Worm (Caenorhabditis elegans) whole organism, mixed stage, embryonic: ENCODE results near the gene Y32H12A.8.

Experiments
- M03D4.4 ChIP-seq: sonication (generic microtip); optimal IDR thresholded peaks from 2 replicates; lab custom pipeline; 2017; ENCODE audit warnings: mild to moderate bottlenecking, missing genetic modification characterization, missing compliant biosample characterization
- blmp-1 ChIP-seq: fragments of 150-350 bp; optimal IDR thresholded peaks from 2 replicates; lab custom pipeline; 2014; ENCODE audit warnings: missing biosample characterization, missing genetic modification characterization
- ceh-39 ChIP-seq: fragments of 150-350 bp; optimal IDR thresholded peaks from 2 replicates; lab custom pipeline; 2014; ENCODE audit warnings: missing biosample characterization, missing genetic modification characterization
- ceh-43 ChIP-seq: fragments of 200-800 bp; sonication (Bioruptor generic); optimal IDR thresholded peaks from 2 replicates; lab custom pipeline; 2018; ENCODE audit warnings: mild to moderate bottlenecking, missing genetic modification characterization, moderate library complexity, missing compliant biosample characterization
- ceh-83 ChIP-seq: fragments of 200-800 bp; sonication (Bioruptor generic); optimal IDR thresholded peaks from 2 replicates; lab custom pipeline; 2018; ENCODE audit warnings: mild to moderate bottlenecking, missing genetic modification characterization, missing compliant biosample characterization
- ces-1 ChIP-seq: fragments of 150-350 bp; optimal IDR thresholded peaks from 2 replicates; lab custom pipeline; 2014; ENCODE audit warnings: missing biosample characterization, missing genetic modification reagents, missing genetic modification characterization
- cnd-1 ChIP-seq: fragments of 200-800 bp; sonication (Bioruptor generic); optimal IDR thresholded peaks from 2 replicates; lab custom pipeline; 2018; ENCODE audit warnings: mild to moderate bottlenecking, missing genetic modification characterization, missing compliant biosample characterization
- elt-1 ChIP-seq: sonication (generic microtip); optimal IDR thresholded peaks from 2 replicates; lab custom pipeline; 2017; ENCODE audit warnings: missing genetic modification characterization, mild to moderate bottlenecking, missing compliant biosample characterization, antibody characterized with exemption, moderate library complexity, borderline replicate concordance; ENCODE audit not compliant: insufficient read depth
- hlh-1 ChIP-seq: fragments of 150-350 bp; optimal IDR thresholded peaks from 2 replicates; lab custom pipeline; 2014; ENCODE audit warnings: missing biosample characterization, missing genetic modification reagents, missing genetic modification characterization
- lin-13 ChIP-seq: fragments of 150-350 bp; optimal IDR thresholded peaks from 2 replicates; lab custom pipeline; 2014; ENCODE audit warnings: missing biosample characterization, missing genetic modification characterization
- lin-32 ChIP-seq: fragments of 200-800 bp; sonication (Bioruptor generic); optimal IDR thresholded peaks from 2 replicates; lab custom pipeline; 2018; ENCODE audit warnings: mild to moderate bottlenecking, missing genetic modification characterization, missing compliant biosample characterization
- lsy-2 ChIP-seq: fragments of 150-350 bp; optimal IDR thresholded peaks from 2 replicates; lab custom pipeline; 2014; ENCODE audit warnings: missing biosample characterization, missing genetic modification characterization
- mab-5 ChIP-seq: fragments of 150-350 bp; optimal IDR thresholded peaks from 2 replicates; lab custom pipeline; 2014; ENCODE audit warnings: missing biosample characterization, missing genetic modification characterization
- mls-2 ChIP-seq: sonication (generic microtip); optimal IDR thresholded peaks from 2 replicates; lab custom pipeline; 2016; ENCODE audit warnings: mild to moderate bottlenecking, missing genetic modification characterization, moderate library complexity, missing compliant biosample characterization
- nhr-2 ChIP-seq: fragments of 150-350 bp; optimal IDR thresholded peaks from 2 replicates; lab custom pipeline; 2014; ENCODE audit warnings: missing biosample characterization, missing genetic modification characterization
- nhr-237 ChIP-seq: fragments of 150-350 bp; optimal IDR thresholded peaks from 2 replicates; lab custom pipeline; 2014; ENCODE audit warnings: missing biosample characterization, missing genetic modification characterization
- nhr-28 ChIP-seq: fragments of 150-350 bp; optimal IDR thresholded peaks from 2 replicates; lab custom pipeline; 2014; ENCODE audit warnings: missing biosample characterization, missing genetic modification characterization
- nhr-76 ChIP-seq: sonication (generic microtip); optimal IDR thresholded peaks from 2 replicates; lab custom pipeline; 2017; ENCODE audit warnings: missing biosample characterization, missing genetic modification characterization
- pha-4 ChIP-seq: fragments of 150-350 bp; optimal IDR thresholded peaks from 2 replicates; lab custom pipeline; 2018; ENCODE audit warnings: missing biosample characterization, missing genetic modification reagents, missing genetic modification characterization
- sem-2 ChIP-seq: fragments of 200-800 bp; sonication (Bioruptor generic); optimal IDR thresholded peaks from 2 replicates; lab custom pipeline; 2018; ENCODE audit warnings: mild to moderate bottlenecking, missing genetic modification characterization, missing compliant biosample characterization
- snpc-4 ChIP-seq: fragments of 150-350 bp; optimal IDR thresholded peaks from 2 replicates; lab custom pipeline; 2014; ENCODE audit warnings: missing biosample characterization, missing genetic modification characterization
- sptf-1 ChIP-seq: sonication (generic microtip); optimal IDR thresholded peaks from 2 replicates; lab custom pipeline; 2017; ENCODE audit warnings: mild to moderate bottlenecking, missing genetic modification characterization, moderate library complexity, missing compliant biosample characterization
- tbx-8 ChIP-seq: fragments of 200-800 bp; sonication (Bioruptor generic); optimal IDR thresholded peaks from 2 replicates; lab custom pipeline; 2018; ENCODE audit warnings: mild to moderate bottlenecking, missing genetic modification characterization, moderate library complexity, missing compliant biosample characterization
- unc-120 ChIP-seq: sonication (generic microtip); optimal IDR thresholded peaks from 2 replicates; lab custom pipeline; 2017; ENCODE audit warnings: missing genetic modification characterization, missing compliant biosample characterization; ENCODE audit not compliant: poor library complexity, severe bottlenecking
- unc-39 ChIP-seq: fragments of 150-350 bp; optimal IDR thresholded peaks from 2 replicates; lab custom pipeline; 2014; ENCODE audit warnings: missing biosample characterization, missing genetic modification characterization
- unc-62 ChIP-seq: fragments of 150-350 bp; optimal IDR thresholded peaks from 2 replicates; lab custom pipeline; 2014; ENCODE audit warnings: missing biosample characterization, missing genetic modification reagents, missing genetic modification characterization
- ztf-11 ChIP-seq: fragments of 150-350 bp; optimal IDR thresholded peaks from 2 replicates; lab custom pipeline; 2014; ENCODE audit warnings: missing biosample characterization, missing genetic modification characterization

Gene Y32H12A.8

ce11 chrIII:5422561-5423103 lies 16.8 kb upstream of the Y32H12A.8 start:
- peak; percentile 93 for TF ChIP-seq blmp-1 (tag; lab: Kevin White, UChicago)
- no peak for TF ChIP-seq unc-120 (tag; lab: Kevin White, UChicago)
- peak; percentile 60 for TF ChIP-seq elt-1 (tag; lab: Kevin White, UChicago)
- TF ChIP-seq ces-1 (GFP tag; lab: Kevin White, UChicago), result peak; percentile 22

DNA sequence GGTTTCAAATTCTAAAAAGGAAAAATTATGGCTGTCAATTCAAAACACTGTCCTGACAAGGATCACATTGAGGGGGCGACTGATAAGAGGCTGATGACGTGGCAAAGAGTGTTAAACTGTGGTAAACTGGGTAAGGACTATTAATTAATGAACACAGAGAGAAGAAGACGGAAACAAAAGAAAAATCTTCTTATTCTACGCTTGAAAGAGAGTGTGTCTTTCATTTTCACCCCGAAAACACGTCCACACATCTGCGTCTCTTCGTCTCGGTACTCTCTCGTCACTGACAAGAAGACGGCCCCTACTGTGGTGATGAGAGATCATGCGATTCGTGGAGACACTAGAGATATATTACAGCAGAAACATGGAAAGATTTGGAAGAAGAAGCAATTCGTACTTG lies 15.6 kb upstream of the Y32H12A.8 start:
- TF ChIP-seq blmp-1 (tag; lab: Kevin White, UChicago) (peak; percentile 43), mls-2 (no peak), sem-2 (GFP tag; lab: Kevin White, UChicago) (no peak), unc-120 (tag; lab: Kevin White, UChicago) (peak; percentile 43), unc-62 (GFP tag; lab: Kevin White, UChicago) (peak; percentile 2), hlh-1 (tag; lab: Kevin White, UChicago) (peak; percentile 6), pha-4 (tag; lab: Kevin White, UChicago) (no peak)

ce11 chrIII:5420276-5420675 lies 14.4 kb upstream of the Y32H12A.8 start:
- no peak for TF ChIP-seq nhr-237
- no peak for TF ChIP-seq nhr-76 (tag; lab: Kevin White, UChicago)
- TF ChIP-seq lin-13 (tag; lab: Kevin White, UChicago), result no peak
- TF ChIP-seq M03D4.4, result no peak
- TF ChIP-seq lsy-2 (tag; lab: Kevin White, UChicago), result no peak
- no peak for TF ChIP-seq pha-4 (tag; lab: Kevin White, UChicago)
- TF ChIP-seq cnd-1 (tag; lab: Kevin White, UChicago), result no peak
- no peak for TF ChIP-seq sem-2 (GFP tag; lab: Kevin White, UChicago)
- TF ChIP-seq blmp-1 (tag; lab: Kevin White, UChicago), result no peak
- TF ChIP-seq nhr-2 (tag; lab: Kevin White, UChicago), result no peak
- no peak for TF ChIP-seq ceh-39 (tag; lab: Kevin White, UChicago)
- no peak for TF ChIP-seq sptf-1 (tag; lab: Kevin White, UChicago)
- no peak for TF ChIP-seq nhr-28 (tag; lab: Kevin White, UChicago)

DNA sequence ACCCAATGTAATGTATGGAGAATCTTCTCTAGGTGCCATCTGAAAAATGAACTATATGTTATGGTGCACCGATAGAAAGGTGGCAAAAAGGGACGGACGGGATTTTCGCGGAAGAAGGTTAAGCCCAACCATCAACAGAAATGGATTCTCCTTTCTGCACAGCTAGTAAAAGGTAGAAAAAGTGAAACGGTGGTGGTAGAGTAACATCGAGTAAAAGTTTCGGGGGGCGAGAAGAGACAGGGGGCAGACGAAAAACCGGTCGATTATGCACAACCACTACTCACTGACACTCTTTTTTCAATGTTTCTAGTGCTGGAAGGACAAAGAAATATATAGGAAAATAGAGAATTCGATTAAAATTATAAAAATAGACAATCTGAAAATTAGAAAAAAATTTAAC lies 13.7 kb upstream of the Y32H12A.8 start:
- no peak for TF ChIP-seq snpc-4 (tag; lab: Kevin White, UChicago)
- TF ChIP-seq nhr-28 (tag; lab: Kevin White, UChicago), result no peak
- no peak for TF ChIP-seq mab-5
- TF ChIP-seq unc-62 (GFP tag; lab: Kevin White, UChicago), result no peak
- TF ChIP-seq ces-1 (GFP tag; lab: Kevin White, UChicago), result no peak
- no peak for TF ChIP-seq unc-120 (tag; lab: Kevin White, UChicago)
- TF ChIP-seq blmp-1 (tag; lab: Kevin White, UChicago), result no peak
- no peak for TF ChIP-seq ceh-83 (GFP tag; lab: Kevin White, UChicago)
- TF ChIP-seq lin-32, result no peak
- no peak for TF ChIP-seq elt-1 (tag; lab: Kevin White, UChicago)

- TF ChIP-seq hlh-1 (tag; lab: Kevin White, UChicago) (peak; percentile 81), tbx-8 (GFP tag; lab: Kevin White, UChicago) (no peak), mls-2 (no peak), unc-120 (tag; lab: Kevin White, UChicago) (peak; percentile 31)
Measured at ce11 chrIII:5417921-5418320, 12.1 kb upstream of the Y32H12A.8 start.

- TF ChIP-seq ceh-39 (tag; lab: Kevin White, UChicago) (no peak), blmp-1 (tag; lab: Kevin White, UChicago) (no peak), nhr-28 (tag; lab: Kevin White, UChicago) (no peak), ztf-11 (tag; lab: Kevin White, UChicago) (no peak), unc-39 (tag; lab: Kevin White, UChicago) (no peak), lsy-2 (tag; lab: Kevin White, UChicago) (no peak), ceh-43 (GFP tag; lab: Kevin White, UChicago) (no peak), unc-62 (GFP tag; lab: Kevin White, UChicago) (no peak)
Measured at ce11 chrIII:5413680-5414079, 7.8 kb upstream of the Y32H12A.8 start, which contains the start of gene grl-22. Gene grl-22 (minus strand): TSS chrIII:5414011.
